Fruit fly (Drosophila melanogaster): ENCODE data around the gene Dhc36C.

DNA sequence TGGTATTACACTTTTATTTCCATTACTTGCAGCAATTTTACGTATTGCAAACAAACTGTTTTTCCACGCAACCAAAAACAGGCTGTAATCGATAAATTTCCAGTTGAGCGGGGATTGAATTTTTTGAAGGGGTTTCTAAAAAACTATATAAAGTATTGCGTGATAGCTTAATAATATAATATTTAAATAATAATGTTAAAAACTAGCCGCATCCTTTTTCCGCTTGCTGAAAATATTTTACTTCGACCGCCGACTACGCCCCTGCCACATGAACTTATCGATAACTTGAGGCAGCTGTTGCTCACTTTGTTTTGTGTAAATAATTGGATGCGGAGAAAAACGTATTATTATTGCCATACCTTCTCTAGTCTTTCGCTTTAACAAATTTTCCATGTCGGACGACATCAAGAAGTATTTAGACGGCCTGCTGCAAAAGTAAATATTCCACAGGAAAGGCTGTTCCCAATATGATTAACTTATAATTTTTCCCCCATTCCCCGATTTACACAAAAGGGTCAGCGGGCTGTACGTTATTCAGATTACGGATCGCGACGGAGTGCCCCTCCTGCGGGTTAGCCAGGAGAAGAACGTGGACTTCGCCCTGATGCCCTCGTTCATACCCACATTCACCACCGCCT lies 20.1 kb upstream of the Dhc36C start, which contains the start of the genes fws and Lamtor3:
- TF ChIP-seq CTCF (optimal IDR thresholded peaks at IDR 0.05) (no peak), CG8478 (optimal IDR thresholded peaks at IDR 0.05) (no peak)
